3 worm cellular contexts compared by ENCODE assay signal in genomic region chrIII:9703747-9704605, ce11.
TF ChIP-seq lines count a peak whose summit lies in the region.

No protein-coding gene starts in this region.

TF ChIP-seq in whole organism, L2 larva, 48 proteins besides CTCF, POLR2A, EP300 and RAD21 (continued from another document):
- TF ChIP-seq mab-5 (tag; optimal IDR thresholded peaks at IDR 0.05; lab: Kevin White, UChicago) (peak; percentile 66), dmd-4 (tag; optimal IDR thresholded peaks at IDR 0.05; lab: Kevin White, UChicago) (no peak), blmp-1 (tag; optimal IDR thresholded peaks at IDR 0.05; lab: Kevin White, UChicago; ENCODE audit: insufficient read depth) (no peak), elt-1 (tag; optimal IDR thresholded peaks at IDR 0.05; lab: Kevin White, UChicago) (no peak), crh-2 (tag; optimal IDR thresholded peaks at IDR 0.05; lab: Kevin White, UChicago) (peak; percentile 47), C34F6.9 (tag; optimal IDR thresholded peaks at IDR 0.05; lab: Kevin White, UChicago) (peak; percentile 54), fos-1 (tag; optimal IDR thresholded peaks at IDR 0.05; lab: Kevin White, UChicago) (peak; percentile 10), nhr-10 (tag; optimal IDR thresholded peaks at IDR 0.05; lab: Kevin White, UChicago) (no peak)

TF ChIP-seq in whole organism, L4 larva, 104 proteins besides CTCF, POLR2A, EP300 and RAD21 (continued from another document):
- TF ChIP-seq mdt-29 (GFP tag; IDR thresholded peaks at IDR 0.05; lab: Robert Waterston, UW) (no peak), set-16 (GFP tag; IDR thresholded peaks at IDR 0.05; lab: Robert Waterston, UW) (peak; percentile 26; the same call in 1 of the 2 replicates), ztf-11 (tag; optimal IDR thresholded peaks at IDR 0.05; lab: Kevin White, UChicago) (no peak), dmd-6 (GFP tag; IDR thresholded peaks at IDR 0.05; lab: Robert Waterston, UW) (peak; percentile 35; the same call in 1 of the 2 replicates), dmd-8 (GFP tag; IDR thresholded peaks at IDR 0.05; lab: Robert Waterston, UW) (no peak), mxl-3 (GFP tag; optimal IDR thresholded peaks at IDR 0.05; lab: Kevin White, UChicago) (peak; percentile 41), ctbp-1 (GFP tag; IDR thresholded peaks at IDR 0.05; lab: Robert Waterston, UW) (peak; percentile 64; the same call in 1 of the 2 replicates), pha-4 (GFP tag; IDR thresholded peaks at IDR 0.05; lab: Robert Waterston, UW) (no peak), pha-4 (tag; optimal IDR thresholded peaks at IDR 0.05; lab: Kevin White, UChicago) (no peak), dve-1 (tag; optimal IDR thresholded peaks at IDR 0.05; lab: Kevin White, UChicago; ENCODE audit: insufficient read depth) (peak; percentile 55), mes-2 (tag; optimal IDR thresholded peaks at IDR 0.05; lab: Kevin White, UChicago; ENCODE audit: poor library complexity, severe bottlenecking) (no peak), mdl-1 (tag; optimal IDR thresholded peaks at IDR 0.05; lab: Kevin White, UChicago) (no peak), lin-29 (GFP tag; IDR thresholded peaks at IDR 0.05; lab: Robert Waterston, UW) (no peak), nhr-11 (tag; optimal IDR thresholded peaks at IDR 0.05; lab: Kevin White, UChicago) (peak; percentile 40), tra-1 (GFP tag; IDR thresholded peaks at IDR 0.05; lab: Robert Waterston, UW) (no peak), attf-4 (tag; optimal IDR thresholded peaks at IDR 0.05; lab: Kevin White, UChicago) (no peak), unc-130 (GFP tag; optimal IDR thresholded peaks at IDR 0.05; lab: Kevin White, UChicago) (no peak), hif-1 (tag; optimal IDR thresholded peaks at IDR 0.05; lab: Kevin White, UChicago) (peak in 1 of 2 experiments; percentile 32), F49E8.2 (tag; optimal IDR thresholded peaks at IDR 0.05; lab: Kevin White, UChicago; ENCODE audit: borderline replicate concordance) (no peak), spr-3 (GFP tag; optimal IDR thresholded peaks at IDR 0.05; lab: Kevin White, UChicago) (no peak), T20F7.1 (GFP tag; optimal IDR thresholded peaks at IDR 0.05; lab: Kevin White, UChicago) (no peak)

TF ChIP-seq in whole organism, late embryonic, 69 proteins besides CTCF, POLR2A, EP300 and RAD21 (continued from another document):
- TF ChIP-seq T23F11.4 (GFP tag; optimal IDR thresholded peaks at IDR 0.05; lab: Kevin White, UChicago) (no peak), ceh-2 (tag; optimal IDR thresholded peaks at IDR 0.05; lab: Kevin White, UChicago) (peak; percentile 31), ref-2 (tag; optimal IDR thresholded peaks at IDR 0.05; lab: Kevin White, UChicago) (peak; percentile 10), che-1 (tag; optimal IDR thresholded peaks at IDR 0.05; lab: Kevin White, UChicago) (no peak), K09A11.1 (tag; optimal IDR thresholded peaks at IDR 0.05; lab: Kevin White, UChicago; ENCODE audit: insufficient read depth) (no peak), pqm-1 (tag; optimal IDR thresholded peaks at IDR 0.05; lab: Kevin White, UChicago) (no peak), unc-42 (tag; optimal IDR thresholded peaks at IDR 0.05; lab: Kevin White, UChicago) (peak; percentile 73), fax-1 (tag; optimal IDR thresholded peaks at IDR 0.05; lab: Kevin White, UChicago) (no peak), nhr-11 (tag; optimal IDR thresholded peaks at IDR 0.05; lab: Kevin White, UChicago) (no peak), pat-9 (tag; optimal IDR thresholded peaks at IDR 0.05; lab: Kevin White, UChicago) (no peak), Y22D7AL.16 (tag; optimal IDR thresholded peaks at IDR 0.05; lab: Kevin White, UChicago) (no peak), unc-86 (tag; optimal IDR thresholded peaks at IDR 0.05; lab: Kevin White, UChicago) (no peak), lin-11 (tag; optimal IDR thresholded peaks at IDR 0.05; lab: Kevin White, UChicago) (no peak), pag-3 (tag; optimal IDR thresholded peaks at IDR 0.05; lab: Kevin White, UChicago; ENCODE audit: borderline replicate concordance) (no peak), rnt-1 (tag; optimal IDR thresholded peaks at IDR 0.05; lab: Kevin White, UChicago) (peak; percentile 38), tbx-2 (tag; optimal IDR thresholded peaks at IDR 0.05; lab: Kevin White, UChicago) (peak; percentile 65), odd-2 (tag; optimal IDR thresholded peaks at IDR 0.05; lab: Kevin White, UChicago) (no peak), unc-55 (GFP tag; optimal IDR thresholded peaks at IDR 0.05; lab: Kevin White, UChicago) (peak; percentile 54), ets-4 (tag; optimal IDR thresholded peaks at IDR 0.05; lab: Kevin White, UChicago) (no peak), ceh-19 (GFP tag; optimal IDR thresholded peaks at IDR 0.05; lab: Kevin White, UChicago) (peak; percentile 34), hlh-30 (tag; optimal IDR thresholded peaks at IDR 0.05; lab: Kevin White, UChicago; ENCODE audit: insufficient read depth) (no peak), sox-2 (GFP tag; IDR thresholded peaks at IDR 0.05; lab: Robert Waterston, UW) (no peak), mec-3 (tag; optimal IDR thresholded peaks at IDR 0.05; lab: Kevin White, UChicago; ENCODE audit: borderline replicate concordance) (peak; percentile 38), unc-3 (GFP tag; conservative IDR thresholded peaks at IDR 0.05; lab: Robert Waterston, UW) (no peak), unc-3 (tag; optimal IDR thresholded peaks at IDR 0.05; lab: Kevin White, UChicago) (no peak), hlh-15 (tag; optimal IDR thresholded peaks at IDR 0.05; lab: Kevin White, UChicago) (no peak), ceh-24 (tag; optimal IDR thresholded peaks at IDR 0.05; lab: Kevin White, UChicago) (no peak), ceh-14 (tag; optimal IDR thresholded peaks at IDR 0.05; lab: Kevin White, UChicago) (peak; percentile 73), elt-2 (tag; optimal IDR thresholded peaks at IDR 0.05; lab: Kevin White, UChicago) (no peak), dve-1 (tag; optimal IDR thresholded peaks at IDR 0.05; lab: Kevin White, UChicago) (no peak), ceh-30 (tag; optimal IDR thresholded peaks at IDR 0.05; lab: Kevin White, UChicago) (no peak), ceh-18 (tag; optimal IDR thresholded peaks at IDR 0.05; lab: Kevin White, UChicago) (peak; percentile 72), F13H6.1 (tag; optimal IDR thresholded peaks at IDR 0.05; lab: Kevin White, UChicago) (peak; percentile 21)
